Fruit fly (Drosophila melanogaster) whole organism, embryonic: ENCODE results near the gene ATPsyngamma.

Experiments used
- Antp ChIP-seq: fragments of 200-800 bp; sonication (Bioruptor generic); optimal IDR thresholded peaks from 3 replicates; lab custom pipeline; 2016; ENCODE audit warnings: missing biosample characterization, missing genetic modification characterization
- B-H1 ChIP-seq: fragments of 200-800 bp; sonication (Bioruptor generic); IDR thresholded peaks from 3 replicates; pipeline ENCODE4 v1.3.6; 2022; ENCODE audit warnings: missing biosample characterization, missing genetic modification characterization
- Blimp-1 ChIP-seq: fragments of 200-800 bp; sonication (Bioruptor generic); optimal IDR thresholded peaks from 3 replicates; lab custom pipeline; 2018; ENCODE audit warnings: missing biosample characterization, missing genetic modification characterization, mild to moderate bottlenecking, moderate library complexity, missing genetic modification reagents
- C15 ChIP-seq: fragments of 200-800 bp; sonication (Bioruptor generic); IDR thresholded peaks from 3 replicates; pipeline ENCODE4 v1.3.6; 2022; ENCODE audit warnings: missing biosample characterization, missing genetic modification characterization
- CG10462 ChIP-seq: fragments of 200-800 bp; sonication (Bioruptor generic); optimal IDR thresholded peaks from 2 replicates; lab custom pipeline; 2016; ENCODE audit warnings: missing biosample characterization, missing genetic modification characterization
- CG12155 ChIP-seq: fragments of 200-800 bp; sonication (Bioruptor generic); optimal IDR thresholded peaks from 3 replicates; lab custom pipeline; 2016; ENCODE audit warnings: missing biosample characterization, missing genetic modification characterization
- CG12391 ChIP-seq: fragments of 200-800 bp; sonication (Bioruptor generic); optimal IDR thresholded peaks from 3 replicates; lab custom pipeline; 2018; ENCODE audit warnings: missing biosample characterization, mild to moderate bottlenecking, missing genetic modification characterization, moderate library complexity
- CG1602 ChIP-seq: fragments of 200-800 bp; sonication (Bioruptor generic); optimal IDR thresholded peaks from 3 replicates; lab custom pipeline; 2016; ENCODE audit warnings: missing biosample characterization, missing genetic modification characterization
- CG17361 ChIP-seq: fragments of 200-800 bp; sonication (Bioruptor generic); IDR thresholded peaks from 3 replicates; pipeline ENCODE4 v1.3.6; 2022; ENCODE audit warnings: missing biosample characterization, missing genetic modification characterization
- CG17612 ChIP-seq: fragments of 200-800 bp; sonication (Bioruptor generic); IDR thresholded peaks from 2 replicates; pipeline ENCODE4 v1.3.6; 2022; ENCODE audit warnings: missing biosample characterization, missing genetic modification characterization
- CG2199 ChIP-seq: fragments of 200-800 bp; sonication (Bioruptor generic); IDR thresholded peaks from 3 replicates; pipeline ENCODE4 v1.3.6; 2022; ENCODE audit warnings: missing biosample characterization, missing genetic modification characterization
- CG2678 ChIP-seq: fragments of 200-800 bp; sonication (Bioruptor generic); optimal IDR thresholded peaks from 3 replicates; lab custom pipeline; 2019; ENCODE audit warnings: missing biosample characterization, mild to moderate bottlenecking, missing genetic modification characterization, moderate library complexity
- CG2712 ChIP-seq: fragments of 200-800 bp; optimal IDR thresholded peaks from 3 replicates; lab custom pipeline; 2019; ENCODE audit warnings: missing biosample characterization, mild to moderate bottlenecking, missing genetic modification characterization, moderate library complexity
- CG32532 ChIP-seq: fragments of 200-800 bp; sonication (Bioruptor generic); IDR thresholded peaks from 2 replicates; pipeline ENCODE4 v1.3.6; 2022; ENCODE audit warnings: missing biosample characterization, missing genetic modification characterization
- CG4820 ChIP-seq: fragments of 200-800 bp; sonication (Bioruptor generic); optimal IDR thresholded peaks from 3 replicates; lab custom pipeline; 2016; ENCODE audit warnings: missing biosample characterization, missing genetic modification characterization
- Dfd ChIP-seq, 2 experiments: fragments of >200 bp; optimal IDR thresholded peaks; 2 replicates each; lab custom pipeline; 2017; ENCODE audit warnings: missing biosample characterization in 2 of 2, missing genetic modification characterization in 2 of 2
- E2f1 ChIP-seq: fragments of 200-800 bp; sonication (Bioruptor generic); IDR thresholded peaks from 2 replicates; pipeline ENCODE4 v1.3.6; 2022; ENCODE audit warnings: missing biosample characterization, missing genetic modification characterization
- Ets65A ChIP-seq: fragments of 200-800 bp; sonication (Bioruptor generic); peaks from one replicate; lab custom pipeline; 2016; ENCODE audit warnings: missing biosample characterization, missing genetic modification characterization
- H2.0 ChIP-seq: fragments of 200-800 bp; sonication (Bioruptor generic); IDR thresholded peaks from 2 replicates; pipeline ENCODE4 v1.3.6; 2022; ENCODE audit warnings: missing biosample characterization, missing genetic modification characterization
- Hr78 ChIP-seq, 2 experiments: fragments of 200-800 bp in 1 of 2; fragments of >200 bp in 1 of 2; sonication (Bioruptor generic) in 1 of 2; optimal IDR thresholded peaks; 2 replicates each; lab custom pipeline; 2017 to 2019; ENCODE audit warnings: missing biosample characterization in 2 of 2, missing genetic modification characterization in 2 of 2, mild to moderate bottlenecking in 1 of 2, moderate library complexity in 1 of 2
- Hsf ChIP-seq: fragments of 200-800 bp; sonication (Bioruptor generic); optimal IDR thresholded peaks from 3 replicates; lab custom pipeline; 2016; ENCODE audit warnings: missing biosample characterization, missing genetic modification characterization
- Nf-YA ChIP-seq: fragments of 200-800 bp; sonication (Bioruptor generic); IDR thresholded peaks from 2 replicates; pipeline ENCODE4 v1.3.6; 2022; ENCODE audit warnings: missing biosample characterization, missing genetic modification characterization
- Nf-YB ChIP-seq: fragments of 200-800 bp; sonication (Bioruptor generic); optimal IDR thresholded peaks from 3 replicates; lab custom pipeline; 2019; ENCODE audit warnings: missing biosample characterization, mild to moderate bottlenecking, missing genetic modification characterization, moderate library complexity
- Scr ChIP-seq: fragments of 200-800 bp; sonication (Bioruptor generic); IDR thresholded peaks from 2 replicates; pipeline ENCODE4 v1.3.6; 2022; ENCODE audit warnings: missing biosample characterization, missing genetic modification characterization; ENCODE audit not compliant: partially characterized antibody
- Ssrp ChIP-seq: fragments of 200-800 bp; sonication (Bioruptor generic); optimal IDR thresholded peaks from 2 replicates; lab custom pipeline; 2018; ENCODE audit warnings: missing biosample characterization, mild to moderate bottlenecking, missing genetic modification characterization, moderate library complexity
- Xbp1 ChIP-seq: fragments of 200-800 bp; sonication (Bioruptor generic); optimal IDR thresholded peaks from 3 replicates; lab custom pipeline; 2016; ENCODE audit warnings: missing biosample characterization, mild to moderate bottlenecking, missing genetic modification characterization
- ara ChIP-seq: fragments of 200-800 bp; sonication (Bioruptor generic); IDR thresholded peaks from 2 replicates; pipeline ENCODE4 v1.3.6; 2022; ENCODE audit warnings: missing biosample characterization, missing genetic modification characterization
- ase ChIP-seq: fragments of 200-800 bp; sonication (Bioruptor generic); IDR thresholded peaks from 3 replicates; pipeline ENCODE4 v1.3.6; 2022; ENCODE audit warnings: missing biosample characterization, missing genetic modification characterization
- ci ChIP-seq: fragments of 200-800 bp; sonication (Bioruptor generic); IDR thresholded peaks from 3 replicates; pipeline ENCODE4 v1.3.6; 2022; ENCODE audit warnings: missing biosample characterization, missing genetic modification characterization
- croc ChIP-seq: fragments of 200-800 bp; sonication (Bioruptor generic); conservative IDR thresholded peaks from 3 replicates; pipeline ENCODE4 v1.3.6; 2022; ENCODE audit warnings: missing biosample characterization, missing genetic modification characterization
- esg ChIP-seq: fragments of 200-800 bp; sonication (Bioruptor generic); conservative IDR thresholded peaks from 2 replicates; pipeline ENCODE4 v1.3.6; 2022; ENCODE audit warnings: missing biosample characterization, missing genetic modification characterization
- fd96Cb ChIP-seq: fragments of 200-800 bp; sonication (Bioruptor generic); optimal IDR thresholded peaks from 2 replicates; lab custom pipeline; 2018; ENCODE audit warnings: missing biosample characterization, mild to moderate bottlenecking, missing genetic modification characterization, moderate library complexity
- gsb-n ChIP-seq: fragments of 200-800 bp; sonication (Bioruptor generic); optimal IDR thresholded peaks from 3 replicates; lab custom pipeline; 2018; ENCODE audit warnings: missing biosample characterization, mild to moderate bottlenecking, missing genetic modification characterization
- hkb ChIP-seq, 2 experiments: fragments of 200-800 bp in 1 of 2; fragments of >200 bp in 1 of 2; sonication (Bioruptor generic) in 1 of 2; IDR thresholded peaks in 1 of 2; optimal IDR thresholded peaks in 1 of 2; 2 replicates each; pipeline versions ENCODE4 v1.3.6 to Lab custom; 2017 to 2022; ENCODE audit warnings: missing biosample characterization in 1 of 2, missing genetic modification characterization in 1 of 2
- jing ChIP-seq: fragments of 200-800 bp; sonication (Bioruptor generic); optimal IDR thresholded peaks from 2 replicates; lab custom pipeline; 2018; ENCODE audit warnings: missing biosample characterization, mild to moderate bottlenecking, missing genetic modification characterization
- knrl ChIP-seq: fragments of 200-800 bp; sonication (Bioruptor generic); IDR thresholded peaks from 3 replicates; pipeline ENCODE4 v1.3.6; 2022; ENCODE audit warnings: missing biosample characterization, missing genetic modification characterization; ENCODE audit not compliant: partially characterized antibody
- lmd ChIP-seq: fragments of 200-800 bp; sonication (Bioruptor generic); IDR thresholded peaks from 2 replicates; pipeline ENCODE4 v1.3.6; 2022; ENCODE audit warnings: missing biosample characterization, missing genetic modification characterization
- luna ChIP-seq: fragments of 200-800 bp; sonication (Bioruptor generic); optimal IDR thresholded peaks from 2 replicates; lab custom pipeline; 2016; ENCODE audit warnings: missing biosample characterization, missing genetic modification characterization
- pan ChIP-seq, 4 experiments: fragments of >200 bp in 3 of 4; fragments of 200-800 bp in 1 of 4; sonication (Bioruptor generic) in 1 of 4; optimal IDR thresholded peaks in 3 of 4; IDR thresholded peaks in 1 of 4; 2 replicates each; pipeline versions ENCODE4 v1.3.6 to Lab custom; 2017 to 2022; ENCODE audit warnings: missing biosample characterization in 2 of 4, missing genetic modification characterization in 2 of 4, mixed read lengths in 1 of 4
- peb ChIP-seq: fragments of 200-800 bp; sonication (Bioruptor generic); IDR thresholded peaks from 2 replicates; pipeline ENCODE4 v1.3.6; 2022; ENCODE audit warnings: missing biosample characterization, missing genetic modification characterization
- prd ChIP-seq, 3 experiments: fragments of >200 bp in 2 of 3; fragments of 200-800 bp in 1 of 3; sonication (Bioruptor generic) in 1 of 3; optimal IDR thresholded peaks in 2 of 3; IDR thresholded peaks in 1 of 3; 2 replicates in 2 of 3; 3 replicates in 1 of 3; pipeline versions ENCODE4 v1.3.6 to Lab custom; 2017 to 2022; ENCODE audit warnings: missing biosample characterization in 1 of 3, missing genetic modification characterization in 1 of 3
- ranshi ChIP-seq: fragments of 200-800 bp; sonication (Bioruptor generic); IDR thresholded peaks from 2 replicates; pipeline ENCODE4 v1.3.6; 2022; ENCODE audit warnings: missing biosample characterization, missing genetic modification characterization
- salm ChIP-seq: fragments of 200-800 bp; sonication (Bioruptor generic); optimal IDR thresholded peaks from 2 replicates; lab custom pipeline; 2018; ENCODE audit warnings: missing biosample characterization, mild to moderate bottlenecking, missing genetic modification characterization
- sisA ChIP-seq: fragments of 200-800 bp; sonication (Bioruptor generic); IDR thresholded peaks from 2 replicates; pipeline ENCODE4 v1.3.6; 2022; ENCODE audit warnings: missing biosample characterization, missing genetic modification characterization
- slbo ChIP-seq: fragments of 200-800 bp; sonication (Bioruptor generic); IDR thresholded peaks from 2 replicates; pipeline ENCODE4 v1.3.6; 2022; ENCODE audit warnings: missing biosample characterization, missing genetic modification characterization
- tap ChIP-seq: fragments of 200-800 bp; optimal IDR thresholded peaks from 3 replicates; lab custom pipeline; 2019; ENCODE audit warnings: missing biosample characterization, mild to moderate bottlenecking, missing genetic modification characterization, moderate library complexity
- ttk ChIP-seq: fragments of 200-800 bp; sonication (Bioruptor generic); IDR thresholded peaks from 2 replicates; pipeline ENCODE4 v2.1.2; 2022; ENCODE audit warnings: missing biosample characterization, missing genetic modification characterization
- vvl ChIP-seq: fragments of 200-800 bp; sonication (Bioruptor generic); IDR thresholded peaks from 2 replicates; pipeline ENCODE4 v1.3.6; 2022; ENCODE audit warnings: missing biosample characterization, missing genetic modification characterization
- zfh1 ChIP-seq: fragments of 200-800 bp; sonication (Bioruptor generic); IDR thresholded peaks from 3 replicates; pipeline ENCODE4 v1.3.6; 2022; ENCODE audit warnings: missing biosample characterization, missing genetic modification characterization

Gene ATPsyngamma

dm6 chr3R:29717519-29717918 lies 31.4 kb downstream of the ATPsyngamma start:
- TF ChIP-seq Scr (GFP tag; lab: Robert Waterston, UW): no peak
- TF ChIP-seq esg: peak; percentile 43
- TF ChIP-seq luna (GFP tag; lab: Kevin White, UChicago): no peak
- peak; percentile 52; the same call in 1 of the 3 replicates for TF ChIP-seq zfh1 (GFP tag; lab: Robert Waterston, UW)
- no peak for TF ChIP-seq C15 (GFP tag; lab: Robert Waterston, UW)
- peak; percentile 22 for TF ChIP-seq tap (tag; lab: Kevin White, UChicago)
- 0 out of 2 replicates have a peak, but pooled peaks have one; percentile 15 for TF ChIP-seq E2f1
- peak; percentile 47 for TF ChIP-seq CG4820 (GFP tag; lab: Kevin White, UChicago)
- TF ChIP-seq Nf-YA (GFP tag; lab: Robert Waterston, UW): 0 out of 2 replicates have a peak, but pooled peaks have one; percentile 19
- TF ChIP-seq ttk: peak; percentile 64
- TF ChIP-seq ara (GFP tag; lab: Robert Waterston, UW): peak; percentile 23; the same call in 1 of the 2 replicates
- TF ChIP-seq Blimp-1 (GFP tag; lab: Kevin White, UChicago): peak; percentile 43
- TF ChIP-seq ci (GFP tag; lab: Robert Waterston, UW): peak; percentile 75
- TF ChIP-seq H2.0 (GFP tag; lab: Robert Waterston, UW): peak; percentile 42; the same call in 1 of the 2 replicates
- TF ChIP-seq CG2678 (tag; lab: Kevin White, UChicago): peak; percentile 13
- TF ChIP-seq ase (GFP tag; lab: Robert Waterston, UW): peak; percentile 34; the same call in 1 of the 3 replicates
- peak; percentile 39 for TF ChIP-seq CG12391 (tag; lab: Kevin White, UChicago)
- no peak for TF ChIP-seq Nf-YB
- TF ChIP-seq CG32532 (GFP tag; lab: Robert Waterston, UW): peak; percentile 8; the same call in 1 of the 2 replicates
- TF ChIP-seq CG2199 (GFP tag; lab: Robert Waterston, UW): no peak
- peak; percentile 13 for TF ChIP-seq Hsf (GFP tag; lab: Kevin White, UChicago)
- peak; percentile 32 for TF ChIP-seq salm (tag; lab: Kevin White, UChicago)
- TF ChIP-seq hkb (optimal IDR thresholded peaks at IDR 0.05; lab: Kevin White, UChicago): no peak
- TF ChIP-seq hkb (GFP tag; IDR thresholded peaks at IDR 0.05; lab: Robert Waterston, UW): peak; percentile 35; the same call in 1 of the 2 replicates
- no peak for TF ChIP-seq B-H1 (GFP tag; lab: Robert Waterston, UW)
- no peak for TF ChIP-seq Dfd (GFP tag; optimal IDR thresholded peaks at IDR 0.05; lab: Kevin White, UChicago)
- TF ChIP-seq jing (GFP tag; lab: Kevin White, UChicago): peak; percentile 41
- peak; percentile 59 for TF ChIP-seq sisA (GFP tag; lab: Robert Waterston, UW)
- TF ChIP-seq slbo (GFP tag; lab: Robert Waterston, UW): peak; percentile 65
- TF ChIP-seq CG17361 (GFP tag; lab: Robert Waterston, UW): 0 out of 3 replicates have a peak, but pooled peaks have one; percentile 16
- TF ChIP-seq peb (GFP tag; lab: Robert Waterston, UW): no peak
- TF ChIP-seq CG2712 (tag; lab: Kevin White, UChicago): peak; percentile 38
- TF ChIP-seq Antp (GFP tag; lab: Kevin White, UChicago): peak; percentile 13
- peak; percentile 45 for TF ChIP-seq fd96Cb (tag; lab: Kevin White, UChicago)
- no peak for TF ChIP-seq CG10462
- TF ChIP-seq knrl (GFP tag; lab: Robert Waterston, UW): no peak
- TF ChIP-seq prd (optimal IDR thresholded peaks at IDR 0.05; lab: Kevin White, UChicago): no peak
- TF ChIP-seq prd (GFP tag; IDR thresholded peaks at IDR 0.05; lab: Robert Waterston, UW): peak; percentile 31; the same call in 1 of the 3 replicates
- no peak for TF ChIP-seq pan (optimal IDR thresholded peaks at IDR 0.05; lab: Kevin White, UChicago)
- TF ChIP-seq pan (GFP tag; optimal IDR thresholded peaks at IDR 0.05 in 1 of 2, IDR thresholded peaks at IDR 0.05 in 1 of 2): peak in 1 of 2 experiments; percentile 25
- TF ChIP-seq vvl (GFP tag; lab: Robert Waterston, UW): peak; percentile 51
- TF ChIP-seq Xbp1: peak; percentile 29
- TF ChIP-seq lmd (GFP tag; lab: Robert Waterston, UW): peak; percentile 38; the same call in 1 of the 2 replicates
- no peak for TF ChIP-seq CG1602 (GFP tag; lab: Kevin White, UChicago)
- TF ChIP-seq CG12155 (GFP tag; lab: Kevin White, UChicago): no peak
- peak; percentile 14 for TF ChIP-seq Ets65A
- TF ChIP-seq Hr78 (GFP tag; optimal IDR thresholded peaks at IDR 0.05; lab: Kevin White, UChicago): peak in 1 of 2 experiments; percentile 31
- TF ChIP-seq ranshi (GFP tag; lab: Robert Waterston, UW): peak; percentile 26; the same call in 1 of the 2 replicates
- TF ChIP-seq CG17612 (GFP tag; lab: Robert Waterston, UW): no peak
- peak; percentile 16 for TF ChIP-seq gsb-n
- peak; percentile 21; the same call in 1 of the 3 replicates for TF ChIP-seq croc (GFP tag; lab: Robert Waterston, UW)
- TF ChIP-seq Ssrp (tag; lab: Kevin White, UChicago): peak; percentile 48
